Worm (Caenorhabditis elegans) whole organism, L1 larva: ENCODE results near the gene ceh-38.

Source experiments
- C04F5.9 ChIP-seq: sonication (generic microtip); optimal IDR thresholded peaks from 2 replicates; lab custom pipeline; 2016; ENCODE audit warnings: missing genetic modification characterization, missing compliant biosample characterization
- Y116A8C.19 ChIP-seq: sonication (generic microtip); optimal IDR thresholded peaks from 2 replicates; lab custom pipeline; 2016; ENCODE audit warnings: missing compliant biosample characterization, missing genetic modification characterization, borderline replicate concordance
- aha-1 ChIP-seq: fragments of 150-350 bp; optimal IDR thresholded peaks from 2 replicates; lab custom pipeline; 2014; ENCODE audit warnings: missing biosample characterization, missing genetic modification characterization
- aly-2 ChIP-seq: fragments of 150-350 bp; optimal IDR thresholded peaks from 2 replicates; lab custom pipeline; 2014; ENCODE audit warnings: missing biosample characterization, missing genetic modification characterization
- ama-1 ChIP-seq: fragments of 150-350 bp; optimal IDR thresholded peaks from 2 replicates; lab custom pipeline; 2014
- blmp-1 ChIP-seq: fragments of 150-350 bp; optimal IDR thresholded peaks from 2 replicates; lab custom pipeline; 2014; ENCODE audit warnings: missing biosample characterization, missing genetic modification characterization
- ceh-63 ChIP-seq: fragments of 200-800 bp; sonication (Bioruptor generic); optimal IDR thresholded peaks from 2 replicates; lab custom pipeline; 2018; ENCODE audit warnings: mild to moderate bottlenecking, missing genetic modification characterization, missing compliant biosample characterization
- ceh-8 ChIP-seq: fragments of 200-800 bp; sonication (Bioruptor generic); optimal IDR thresholded peaks from 2 replicates; lab custom pipeline; 2018; ENCODE audit warnings: mild to moderate bottlenecking, missing genetic modification characterization, moderate library complexity, missing compliant biosample characterization
- ceh-82 ChIP-seq, 3 experiments: fragments of 150-350 bp in 1 of 3; sonication (generic microtip) in 2 of 3; optimal IDR thresholded peaks; 2 replicates each; lab custom pipeline; 2014 to 2017; ENCODE audit warnings: missing biosample characterization in 3 of 3, missing genetic modification characterization in 3 of 3
- dsc-1 ChIP-seq: sonication (generic microtip); optimal IDR thresholded peaks from 2 replicates; lab custom pipeline; 2016; ENCODE audit warnings: mild to moderate bottlenecking, missing genetic modification characterization, missing compliant biosample characterization
- efl-1 ChIP-seq, 4 experiments: fragments of 150-350 bp; optimal IDR thresholded peaks in 3 of 4; peaks in 1 of 4; 1 replicate in 1 of 4; 2 replicates in 3 of 4; lab custom pipeline; 2014; ENCODE audit warnings: missing biosample characterization in 2 of 4, missing genetic modification characterization in 2 of 4, missing genetic modification reagents in 2 of 4
- egl-13 ChIP-seq: sonication (generic microtip); optimal IDR thresholded peaks from 2 replicates; lab custom pipeline; 2016; ENCODE audit warnings: missing genotype, missing genetic modification reagents, missing genetic modification characterization, missing compliant biosample characterization
- elt-2 ChIP-seq: sonication (generic microtip); optimal IDR thresholded peaks from 2 replicates; lab custom pipeline; 2016; ENCODE audit warnings: missing genetic modification characterization, mild to moderate bottlenecking, inconsistent platforms, missing compliant biosample characterization, missing genetic modification reagents
- elt-3 ChIP-seq, 6 experiments: fragments of 150-350 bp in 1 of 6; sonication (generic microtip); optimal IDR thresholded peaks; 2 replicates each; lab custom pipeline; 2017 to 2018; ENCODE audit warnings: missing biosample characterization in 6 of 6, missing genetic modification characterization in 6 of 6, inconsistent platforms in 1 of 6
- ets-5 ChIP-seq: fragments of 200-800 bp; sonication (Bioruptor generic); IDR thresholded peaks from 2 replicates; pipeline ENCODE4 v1.3.6; 2022; ENCODE audit warnings: missing genetic modification characterization, missing compliant biosample characterization
- fkh-10 ChIP-seq: sonication (generic microtip); optimal IDR thresholded peaks from 2 replicates; lab custom pipeline; 2017; ENCODE audit warnings: missing biosample characterization, missing genetic modification reagents, missing genetic modification characterization
- fkh-8 ChIP-seq: sonication (generic microtip); optimal IDR thresholded peaks from 2 replicates; lab custom pipeline; 2016; ENCODE audit warnings: mild to moderate bottlenecking, missing genetic modification characterization, missing compliant biosample characterization
- grh-1 ChIP-seq: fragments of 200-800 bp; sonication (Bioruptor generic); IDR thresholded peaks from 2 replicates; pipeline ENCODE4 v1.3.6; 2022; ENCODE audit warnings: missing genetic modification reagents, missing genetic modification characterization, missing compliant biosample characterization
- hlh-17 ChIP-seq: fragments of 200-800 bp; sonication (Bioruptor generic); optimal IDR thresholded peaks from 2 replicates; lab custom pipeline; 2018; ENCODE audit warnings: missing genetic modification characterization, mild to moderate bottlenecking, missing compliant biosample characterization, moderate library complexity, borderline replicate concordance
- lin-14 ChIP-seq: fragments of 200-800 bp; sonication (Bioruptor generic); optimal IDR thresholded peaks from 2 replicates; lab custom pipeline; 2018; ENCODE audit warnings: mild to moderate bottlenecking, missing genetic modification characterization, moderate library complexity, missing compliant biosample characterization
- lin-35 ChIP-seq, 2 experiments: fragments of 150-350 bp; optimal IDR thresholded peaks; 2 replicates each; lab custom pipeline; 2014; ENCODE audit warnings: missing biosample characterization in 2 of 2, missing genetic modification characterization in 2 of 2, missing genetic modification reagents in 2 of 2
- lir-3 ChIP-seq: sonication (generic microtip); optimal IDR thresholded peaks from 2 replicates; lab custom pipeline; 2016; ENCODE audit warnings: mild to moderate bottlenecking, missing genetic modification characterization, moderate library complexity, missing compliant biosample characterization; ENCODE audit not compliant: poor library complexity
- lsy-2 ChIP-seq, 2 experiments: fragments of 150-350 bp; optimal IDR thresholded peaks; 2 replicates each; lab custom pipeline; 2014; ENCODE audit warnings: missing biosample characterization in 2 of 2, missing genetic modification characterization in 2 of 2
- mab-9 ChIP-seq: fragments of 200-800 bp; sonication (Bioruptor generic); IDR thresholded peaks from 2 replicates; pipeline ENCODE4 v1.3.6; 2022; ENCODE audit warnings: missing genetic modification reagents, missing genetic modification characterization, missing compliant biosample characterization
- mdl-1 ChIP-seq, 2 experiments: fragments of 150-350 bp; optimal IDR thresholded peaks; 2 replicates each; lab custom pipeline; 2014 to 2017; ENCODE audit warnings: missing biosample characterization in 2 of 2, missing genetic modification characterization in 2 of 2, inconsistent platforms in 1 of 2
- mef-2 ChIP-seq: fragments of 150-350 bp; optimal IDR thresholded peaks from 2 replicates; lab custom pipeline; 2014; ENCODE audit warnings: missing biosample characterization, missing genetic modification characterization
- mep-1 ChIP-seq: fragments of 150-350 bp; optimal IDR thresholded peaks from 2 replicates; lab custom pipeline; 2014; ENCODE audit warnings: missing biosample characterization, missing genetic modification characterization
- nhr-11 ChIP-seq: fragments of 150-350 bp; optimal IDR thresholded peaks from 2 replicates; lab custom pipeline; 2014; ENCODE audit warnings: missing biosample characterization, missing genetic modification characterization
- nhr-12 ChIP-seq: sonication (generic microtip); optimal IDR thresholded peaks from 2 replicates; lab custom pipeline; 2017; ENCODE audit warnings: missing biosample characterization, missing genetic modification characterization
- nhr-19 ChIP-seq: fragments of 200-800 bp; sonication (Bioruptor generic); conservative IDR thresholded peaks from 2 replicates; pipeline ENCODE4 v1.3.6; 2022; ENCODE audit warnings: missing genetic modification characterization, missing compliant biosample characterization
- nhr-20 ChIP-seq: sonication (generic microtip); optimal IDR thresholded peaks from 2 replicates; lab custom pipeline; 2016; ENCODE audit warnings: mild to moderate bottlenecking, missing genetic modification characterization, missing compliant biosample characterization
- nhr-28 ChIP-seq: fragments of 150-350 bp; optimal IDR thresholded peaks from 2 replicates; lab custom pipeline; 2014; ENCODE audit warnings: missing biosample characterization, missing genetic modification characterization
- nhr-47 ChIP-seq: sonication (generic microtip); optimal IDR thresholded peaks from 2 replicates; lab custom pipeline; 2016; ENCODE audit warnings: mild to moderate bottlenecking, missing genetic modification characterization, moderate library complexity, missing compliant biosample characterization
- nhr-71 ChIP-seq: sonication (generic microtip); optimal IDR thresholded peaks from 2 replicates; lab custom pipeline; 2016; ENCODE audit warnings: mild to moderate bottlenecking, missing genetic modification characterization, moderate library complexity, missing compliant biosample characterization
- nhr-76 ChIP-seq: sonication (generic microtip); optimal IDR thresholded peaks from 2 replicates; lab custom pipeline; 2017; ENCODE audit warnings: missing biosample characterization, missing genetic modification characterization
- nhr-77 ChIP-seq: fragments of 150-350 bp; optimal IDR thresholded peaks from 2 replicates; lab custom pipeline; 2014; ENCODE audit warnings: missing biosample characterization, missing genetic modification characterization
- nhr-84 ChIP-seq: sonication (generic microtip); optimal IDR thresholded peaks from 2 replicates; lab custom pipeline; 2017; ENCODE audit warnings: missing biosample characterization, missing genetic modification characterization
- nhr-85 ChIP-seq: sonication (generic microtip); peaks from one replicate; lab custom pipeline; 2016; ENCODE audit warnings: missing genetic modification characterization, inconsistent platforms, missing compliant biosample characterization
- nhr-90 ChIP-seq: sonication (generic microtip); optimal IDR thresholded peaks from 2 replicates; lab custom pipeline; 2016; ENCODE audit warnings: mild to moderate bottlenecking, missing genetic modification characterization, missing compliant biosample characterization; ENCODE audit not compliant: poor library complexity
- rnt-1 ChIP-seq: sonication (generic microtip); optimal IDR thresholded peaks from 2 replicates; lab custom pipeline; 2016; ENCODE audit warnings: mild to moderate bottlenecking, missing genetic modification characterization, moderate library complexity, missing compliant biosample characterization
- snpc-4 ChIP-seq: fragments of 150-350 bp; optimal IDR thresholded peaks from 2 replicates; lab custom pipeline; 2014; ENCODE audit warnings: missing biosample characterization, missing genetic modification characterization
- snu-23 ChIP-seq: sonication (generic microtip); optimal IDR thresholded peaks from 2 replicates; lab custom pipeline; 2016; ENCODE audit warnings: missing genetic modification characterization, missing compliant biosample characterization
- sup-37 ChIP-seq: fragments of 200-800 bp; sonication (Bioruptor generic); optimal IDR thresholded peaks from 2 replicates; lab custom pipeline; 2018; ENCODE audit warnings: mild to moderate bottlenecking, missing genetic modification characterization, missing compliant biosample characterization
- swsn-7 ChIP-seq: sonication (generic microtip); optimal IDR thresholded peaks from 2 replicates; lab custom pipeline; 2016; ENCODE audit warnings: missing genetic modification characterization, missing compliant biosample characterization
- unc-62 ChIP-seq: fragments of 150-350 bp; optimal IDR thresholded peaks from 2 replicates; lab custom pipeline; 2014; ENCODE audit warnings: missing biosample characterization, missing genetic modification reagents, missing genetic modification characterization
- unc-98 ChIP-seq: fragments of 200-800 bp; sonication (Bioruptor generic); IDR thresholded peaks from 2 replicates; pipeline ENCODE4 v1.3.6; 2022; ENCODE audit warnings: missing genetic modification characterization, missing compliant biosample characterization
- vab-15 ChIP-seq: sonication (generic microtip); optimal IDR thresholded peaks from 2 replicates; lab custom pipeline; 2017; ENCODE audit warnings: missing genotype, mild to moderate bottlenecking, missing genetic modification characterization, missing compliant biosample characterization
- zag-1 ChIP-seq: fragments of 150-350 bp; optimal IDR thresholded peaks from 2 replicates; lab custom pipeline; 2014; ENCODE audit warnings: missing biosample characterization, missing genetic modification characterization
- ztf-11 ChIP-seq, 2 experiments: sonication (generic microtip); optimal IDR thresholded peaks; 2 replicates each; lab custom pipeline; 2016 to 2017; ENCODE audit warnings: missing genetic modification characterization in 2 of 2, missing biosample characterization in 1 of 2, missing compliant biosample characterization in 1 of 2

Gene ceh-38

ce11 chrII:6908689-6909088 lies 42.6 kb upstream of the ceh-38 start (continued):
- TF ChIP-seq nhr-28 (tag; lab: Kevin White, UChicago) (no peak), elt-3 (tag; optimal IDR thresholded peaks at IDR 0.05; lab: Kevin White, UChicago) (peak in 2 of 6 experiments; percentile 3 to 49), C04F5.9 (tag; lab: Kevin White, UChicago) (no peak), mef-2 (tag; lab: Kevin White, UChicago) (no peak), unc-62 (GFP tag; lab: Kevin White, UChicago) (no peak), nhr-85 (tag; lab: Kevin White, UChicago) (peak; percentile 37), nhr-76 (tag; lab: Kevin White, UChicago) (no peak), swsn-7 (tag; lab: Kevin White, UChicago) (no peak), ama-1 (lab: Kevin White, UChicago) (no peak), nhr-71 (tag; lab: Kevin White, UChicago) (peak; percentile 2), sup-37 (GFP tag; lab: Kevin White, UChicago) (no peak), fkh-8 (no peak), dsc-1 (no peak), lsy-2 (tag; optimal IDR thresholded peaks at IDR 0.05; lab: Kevin White, UChicago) (peak; percentile 4 to 28), aly-2 (no peak), ztf-11 (tag; optimal IDR thresholded peaks at IDR 0.05; lab: Kevin White, UChicago) (no peak), rnt-1 (tag; lab: Kevin White, UChicago) (peak; percentile 7), blmp-1 (tag; lab: Kevin White, UChicago) (peak; percentile 83), nhr-84 (tag; lab: Kevin White, UChicago) (no peak), aha-1 (tag; lab: Kevin White, UChicago) (no peak), nhr-77 (tag; lab: Kevin White, UChicago) (no peak), lir-3 (tag; lab: Kevin White, UChicago) (peak; percentile 11), nhr-11 (tag; lab: Kevin White, UChicago) (no peak), ceh-82 (tag; optimal IDR thresholded peaks at IDR 0.05; lab: Kevin White, UChicago) (no peak), nhr-47 (tag; lab: Kevin White, UChicago) (no peak), ceh-8 (GFP tag; lab: Kevin White, UChicago) (no peak), elt-2 (tag; lab: Kevin White, UChicago) (no peak), fkh-10 (GFP tag; lab: Kevin White, UChicago) (no peak), mab-9 (GFP tag; lab: Robert Waterston, UW) (no peak), vab-15 (no peak), egl-13 (tag; lab: Kevin White, UChicago) (no peak), nhr-90 (tag; lab: Kevin White, UChicago) (no peak), hlh-17 (GFP tag; lab: Kevin White, UChicago) (no peak), ceh-63 (GFP tag; lab: Kevin White, UChicago) (no peak), ets-5 (GFP tag; lab: Robert Waterston, UW) (no peak), grh-1 (GFP tag; lab: Robert Waterston, UW) (no peak), snpc-4 (no peak), snu-23 (GFP tag; lab: Kevin White, UChicago) (peak; percentile 22), mdl-1 (tag; optimal IDR thresholded peaks at IDR 0.05; lab: Kevin White, UChicago) (no peak), lin-14 (GFP tag; lab: Kevin White, UChicago) (peak; percentile 35), zag-1 (tag; lab: Kevin White, UChicago) (no peak)

DNA sequence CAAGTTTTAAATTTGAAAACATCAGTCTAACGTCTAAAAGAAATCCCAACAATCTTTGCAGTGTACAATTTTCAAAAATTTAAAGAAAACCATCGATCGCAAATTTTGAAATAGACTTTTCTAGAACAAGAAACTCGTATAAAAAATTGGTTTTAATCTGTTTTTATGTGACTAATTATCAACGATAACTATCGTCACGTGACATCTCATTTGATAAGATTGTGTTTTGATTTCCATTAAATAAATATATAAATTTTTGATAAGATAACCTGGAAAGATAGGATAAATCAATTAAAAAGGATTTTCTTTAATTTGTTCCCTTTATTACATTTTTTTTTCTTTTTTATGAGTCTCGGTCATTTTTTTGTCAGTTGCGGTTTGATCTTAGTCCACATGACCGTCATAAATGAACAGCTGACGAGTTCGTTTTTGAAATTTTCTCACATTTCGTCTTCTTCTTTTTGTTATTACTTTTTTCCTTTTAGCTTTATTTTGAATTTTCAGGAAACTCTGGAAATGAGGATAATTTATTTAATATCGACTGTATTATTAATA lies 41.7 kb upstream of the ceh-38 start, which contains the start of gene asm-1:
TSS of gene asm-1 (plus strand) at position 505 of the 555 bp plus-strand sequence.
- peak; percentile 8 for TF ChIP-seq lin-14 (GFP tag; lab: Kevin White, UChicago)
- peak; percentile 47 for TF ChIP-seq nhr-71 (tag; lab: Kevin White, UChicago)
- TF ChIP-seq nhr-85 (tag; lab: Kevin White, UChicago), result no peak
- TF ChIP-seq nhr-12 (tag; lab: Kevin White, UChicago), result no peak
- peak in 2 of 6 experiments; percentile 49 to 67 for TF ChIP-seq elt-3 (tag; optimal IDR thresholded peaks at IDR 0.05; lab: Kevin White, UChicago)
- no peak for TF ChIP-seq mdl-1 (tag; optimal IDR thresholded peaks at IDR 0.05; lab: Kevin White, UChicago)
- no peak for TF ChIP-seq dsc-1
- TF ChIP-seq elt-2 (tag; lab: Kevin White, UChicago), result peak; percentile 52
- no peak for TF ChIP-seq efl-1 (optimal IDR thresholded peaks at IDR 0.05; lab: Kevin White, UChicago)
- TF ChIP-seq efl-1 (GFP tag; optimal IDR thresholded peaks at IDR 0.05 in 1 of 2; lab: Kevin White, UChicago), result no peak
- peak; percentile 34 for TF ChIP-seq nhr-20 (tag; lab: Kevin White, UChicago)
- TF ChIP-seq nhr-19 (GFP tag; lab: Robert Waterston, UW), result no peak
- TF ChIP-seq mep-1 (tag; lab: Kevin White, UChicago), result peak; percentile 18
- TF ChIP-seq Y116A8C.19, result no peak
- peak in 1 of 2 experiments; percentile 26 for TF ChIP-seq lin-35 (GFP tag; optimal IDR thresholded peaks at IDR 0.05; lab: Kevin White, UChicago)
- no peak for TF ChIP-seq unc-98 (GFP tag; lab: Robert Waterston, UW)
- TF ChIP-seq, all 84 proteins: peak for 7
